Worm (Caenorhabditis elegans) whole organism, early embryonic: ENCODE results near the gene R04B5.5.

Experiments used
- B0310.2 ChIP-seq: sonication (generic microtip); optimal IDR thresholded peaks from 2 replicates; lab custom pipeline; 2016; ENCODE audit warnings: mild to moderate bottlenecking, missing genetic modification characterization, missing compliant biosample characterization
- ama-1 ChIP-seq: fragments of 150-350 bp; optimal IDR thresholded peaks from 2 replicates; lab custom pipeline; 2014
- ets-7 ChIP-seq: sonication (generic microtip); optimal IDR thresholded peaks from 2 replicates; lab custom pipeline; 2016; ENCODE audit warnings: missing genotype, missing genetic modification characterization, missing compliant biosample characterization
- flt-1 ChIP-seq: fragments of 200-800 bp; sonication (Bioruptor generic); IDR thresholded peaks from 2 replicates; pipeline ENCODE4 v1.3.6; 2022; ENCODE audit warnings: missing genetic modification characterization, missing compliant biosample characterization
- hnd-1 ChIP-seq: sonication (generic microtip); optimal IDR thresholded peaks from 2 replicates; lab custom pipeline; 2016; ENCODE audit warnings: missing genetic modification characterization, missing compliant biosample characterization
- scrt-1 ChIP-seq: fragments of 200-800 bp; sonication (Bioruptor generic); IDR thresholded peaks from 2 replicates; pipeline ENCODE4 v1.3.6; 2022; ENCODE audit warnings: missing genetic modification characterization, missing compliant biosample characterization
- sea-1 ChIP-seq: fragments of 200-800 bp; sonication (Bioruptor generic); conservative IDR thresholded peaks from 2 replicates; pipeline ENCODE4 v1.3.6; 2022; ENCODE audit warnings: missing genetic modification characterization, missing compliant biosample characterization
- tbx-11 ChIP-seq: fragments of 200-800 bp; sonication (Bioruptor generic); IDR thresholded peaks from 2 replicates; pipeline ENCODE4 v1.3.6; 2022; ENCODE audit warnings: missing genetic modification characterization, missing compliant biosample characterization

- TF ChIP-seq ets-7 (tag; lab: Kevin White, UChicago) (no peak), ama-1 (no peak), flt-1 (no peak), scrt-1 (GFP tag; lab: Robert Waterston, UW) (no peak), hnd-1 (no peak), B0310.2 (tag; lab: Kevin White, UChicago) (no peak), sea-1 (GFP tag; lab: Robert Waterston, UW) (no peak), tbx-11 (GFP tag; lab: Robert Waterston, UW) (no peak)
Observed at ce11 chrV:10094374-10094773, 7.1 kb downstream of the R04B5.5 start, which contains the start of gene srd-49.
